Worm (Caenorhabditis elegans): ENCODE measurements around the gene C53C7.3.

DNA sequence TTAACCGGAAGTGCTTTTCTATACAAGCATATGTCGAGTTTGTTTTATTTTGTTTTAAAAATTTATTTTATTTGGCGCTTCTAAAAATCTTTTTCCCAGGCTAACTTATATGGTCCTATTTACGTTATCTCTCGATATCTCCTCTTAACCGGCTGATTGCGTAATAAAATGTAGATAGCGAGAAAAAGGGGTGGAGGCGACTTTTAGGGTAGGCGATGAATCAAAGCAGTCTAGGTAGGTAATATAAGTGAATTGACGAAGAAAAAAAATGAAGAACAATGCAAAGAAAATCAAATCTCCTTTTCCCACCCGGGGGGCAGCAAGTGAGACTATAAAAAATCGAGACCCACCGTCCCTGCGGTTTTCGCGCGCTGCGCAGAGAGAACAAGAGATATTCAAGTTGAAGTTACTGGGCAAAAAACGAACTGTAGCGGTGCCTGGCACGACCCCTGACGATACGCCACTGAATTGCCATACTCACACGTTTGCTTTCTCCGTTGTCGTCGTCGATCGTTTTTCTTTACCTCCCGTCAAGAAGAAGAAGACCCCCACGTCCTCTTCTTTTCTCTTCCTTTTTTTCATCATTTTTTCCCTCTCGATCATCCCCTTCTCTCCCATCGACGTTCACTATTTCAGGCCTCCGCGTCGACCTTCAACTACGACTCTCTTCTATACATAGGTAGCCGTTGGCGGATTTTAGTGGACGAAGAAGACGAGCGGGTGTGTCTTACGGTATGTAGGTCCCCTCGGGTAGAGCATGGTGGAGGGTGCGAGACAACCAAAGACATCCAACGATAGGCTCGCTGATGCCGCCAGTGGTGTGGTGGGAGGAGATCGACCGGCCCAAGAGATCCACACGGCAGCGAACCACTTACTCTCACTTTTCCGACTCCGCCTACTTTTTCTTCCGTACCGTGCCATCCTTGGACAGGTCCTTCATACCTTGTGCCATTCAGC, 40.2 kb upstream of the C53C7.3 start, which contains the start of gene nhr-25:
- TF ChIP-seq ceh-16 (tag; optimal IDR thresholded peaks at IDR 0.05) (no peak), zag-1 (tag; optimal IDR thresholded peaks at IDR 0.05) (no peak), mdl-1 (tag; optimal IDR thresholded peaks at IDR 0.05) (no peak), nhr-12 (tag; optimal IDR thresholded peaks at IDR 0.05) (no peak), nhr-67 (tag; optimal IDR thresholded peaks at IDR 0.05) (no peak), daf-12 (tag; optimal IDR thresholded peaks at IDR 0.05) (no peak), nhr-28 (tag; optimal IDR thresholded peaks at IDR 0.05) (no peak), nhr-77 (tag; optimal IDR thresholded peaks at IDR 0.05) (no peak), ztf-4 (tag; optimal IDR thresholded peaks at IDR 0.05) (no peak), nhr-76 (tag; optimal IDR thresholded peaks at IDR 0.05) (no peak), unc-62 (GFP tag; optimal IDR thresholded peaks at IDR 0.05) (no peak), nhr-237 (tag; optimal IDR thresholded peaks at IDR 0.05) (no peak), lin-39 (tag; optimal IDR thresholded peaks at IDR 0.05) (no peak), fkh-10 (GFP tag; optimal IDR thresholded peaks at IDR 0.05) (no peak)
